Worm (Caenorhabditis elegans) whole organism, L4/young adult: Measurements from ENCODE around the gene F01D4.5.

Source experiments
- dao-5 ChIP-seq: sonication (generic microtip); optimal IDR thresholded peaks from 2 replicates; lab custom pipeline; 2016; ENCODE audit warnings: missing genotype, missing genetic modification characterization, moderate library complexity, missing compliant biosample characterization
- him-1 ChIP-seq: sonication (generic microtip); optimal IDR thresholded peaks from 2 replicates; lab custom pipeline; 2016; ENCODE audit warnings: missing genotype, missing genetic modification reagents, missing genetic modification characterization, missing compliant biosample characterization

DNA sequence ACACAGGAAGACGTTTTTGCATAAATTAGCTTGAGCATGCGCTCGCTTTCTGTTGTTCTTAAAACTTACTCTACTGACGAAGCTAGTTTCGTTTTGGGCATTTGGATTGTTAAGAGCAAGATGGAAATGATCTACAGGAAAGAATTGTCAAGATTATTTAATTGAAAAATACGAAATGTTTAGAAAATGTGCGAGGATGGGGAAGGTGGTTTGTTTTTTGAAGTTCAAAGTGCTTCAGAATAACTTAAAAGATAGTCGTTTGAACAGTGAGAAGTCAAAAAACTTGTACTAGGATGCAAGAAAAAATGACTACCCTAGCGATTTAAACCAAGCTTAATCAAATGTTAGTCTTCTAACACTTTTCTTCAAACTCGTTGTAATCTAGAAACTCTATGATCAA lies 26.3 kb downstream of the F01D4.5 start, which contains the start of gene srb-17:
- no peak for TF ChIP-seq dao-5 (tag; lab: Kevin White, UChicago)
- no peak for TF ChIP-seq him-1 (tag; lab: Kevin White, UChicago)
